Fruit fly (Drosophila melanogaster) whole organism, embryonic: ENCODE measurements around the gene CG13012.

Experiments used
- ATbp ChIP-seq: fragments of 200-800 bp; sonication (Bioruptor generic); optimal IDR thresholded peaks from 2 replicates; lab custom pipeline; 2017; ENCODE audit warnings: missing biosample characterization, mild to moderate bottlenecking, missing genetic modification characterization, missing genetic modification reagents
- Antp ChIP-seq: fragments of 200-800 bp; sonication (Bioruptor generic); optimal IDR thresholded peaks from 3 replicates; lab custom pipeline; 2016; ENCODE audit warnings: missing biosample characterization, missing genetic modification characterization
- CG10366 ChIP-seq: fragments of 200-800 bp; sonication (Bioruptor generic); IDR thresholded peaks from 2 replicates; pipeline ENCODE4 v1.3.6; 2022; ENCODE audit warnings: missing biosample characterization, missing genetic modification characterization
- CG10462 ChIP-seq: fragments of 200-800 bp; sonication (Bioruptor generic); optimal IDR thresholded peaks from 2 replicates; lab custom pipeline; 2016; ENCODE audit warnings: missing biosample characterization, missing genetic modification characterization
- CG10654 ChIP-seq: fragments of 200-800 bp; sonication (Bioruptor generic); optimal IDR thresholded peaks from 2 replicates; lab custom pipeline; 2016; ENCODE audit warnings: missing biosample characterization, missing genetic modification characterization
- CG11696 ChIP-seq: fragments of 200-800 bp; sonication (Bioruptor generic); IDR thresholded peaks from 2 replicates; pipeline ENCODE4 v1.3.6; 2022; ENCODE audit warnings: missing biosample characterization, missing genetic modification characterization
- CG1233 ChIP-seq: fragments of 200-800 bp; sonication (Bioruptor generic); optimal IDR thresholded peaks from 4 replicates; lab custom pipeline; 2018; ENCODE audit warnings: missing biosample characterization, mild to moderate bottlenecking, missing genetic modification characterization
- CG15011 ChIP-seq: fragments of 200-800 bp; sonication (Bioruptor generic); optimal IDR thresholded peaks from 3 replicates; lab custom pipeline; 2018; ENCODE audit warnings: missing biosample characterization, mild to moderate bottlenecking, missing genetic modification characterization
- CG15269 ChIP-seq: fragments of 200-800 bp; sonication (Bioruptor generic); optimal IDR thresholded peaks from 2 replicates; lab custom pipeline; 2018; ENCODE audit warnings: missing biosample characterization, mild to moderate bottlenecking, missing genetic modification characterization, moderate library complexity
- CG17829 ChIP-seq: fragments of 200-800 bp; optimal IDR thresholded peaks from 2 replicates; lab custom pipeline; 2019; ENCODE audit warnings: missing biosample characterization, mild to moderate bottlenecking, missing genetic modification characterization, moderate library complexity
- CG18262 ChIP-seq: fragments of 200-800 bp; optimal IDR thresholded peaks from 3 replicates; lab custom pipeline; 2019; ENCODE audit warnings: missing biosample characterization, mild to moderate bottlenecking, missing genetic modification characterization, moderate library complexity
- CG18476 ChIP-seq: fragments of 200-800 bp; sonication (Bioruptor generic); optimal IDR thresholded peaks from 2 replicates; lab custom pipeline; 2016; ENCODE audit warnings: missing biosample characterization, mild to moderate bottlenecking, missing genetic modification characterization
- CG2120 ChIP-seq: fragments of 200-800 bp; sonication (Bioruptor generic); optimal IDR thresholded peaks from 3 replicates; lab custom pipeline; 2016; ENCODE audit warnings: missing biosample characterization, missing genetic modification characterization
- CG4360 ChIP-seq: fragments of 200-800 bp; sonication (Bioruptor generic); IDR thresholded peaks from 2 replicates; pipeline ENCODE4 v1.3.6; 2022; ENCODE audit warnings: missing biosample characterization, missing genetic modification characterization
- CG4404 ChIP-seq: fragments of 200-800 bp; sonication (Bioruptor generic); IDR thresholded peaks from 2 replicates; pipeline ENCODE4 v1.3.6; 2022; ENCODE audit warnings: missing biosample characterization, missing genetic modification characterization
- CG6683 ChIP-seq: fragments of 200-800 bp; sonication (Bioruptor generic); optimal IDR thresholded peaks from 2 replicates; lab custom pipeline; 2017; ENCODE audit warnings: missing biosample characterization, mild to moderate bottlenecking, missing genetic modification characterization, missing genetic modification reagents
- CG7556 ChIP-seq: fragments of 200-800 bp; sonication (Bioruptor generic); optimal IDR thresholded peaks from 2 replicates; lab custom pipeline; 2017; ENCODE audit warnings: missing biosample characterization, mild to moderate bottlenecking, missing genetic modification characterization
- CG7963 ChIP-seq: fragments of 200-800 bp; sonication (Bioruptor generic); IDR thresholded peaks from 3 replicates; pipeline ENCODE4 v1.3.6; 2022; ENCODE audit warnings: missing biosample characterization, missing genetic modification characterization; ENCODE audit not compliant: partially characterized antibody
- CG8089 ChIP-seq: fragments of 200-800 bp; sonication (Bioruptor generic); optimal IDR thresholded peaks from 3 replicates; lab custom pipeline; 2016; ENCODE audit warnings: missing biosample characterization, missing genetic modification characterization
- CG8765 ChIP-seq: fragments of 200-800 bp; sonication (Bioruptor generic); IDR thresholded peaks from 2 replicates; pipeline ENCODE4 v1.3.6; 2022; ENCODE audit warnings: missing biosample characterization, missing genetic modification characterization
- Dad ChIP-seq: fragments of 200-800 bp; sonication (Bioruptor generic); optimal IDR thresholded peaks from 3 replicates; lab custom pipeline; 2016; ENCODE audit warnings: missing biosample characterization, missing genetic modification characterization
- Deaf1 ChIP-seq: fragments of 200-800 bp; optimal IDR thresholded peaks from 3 replicates; lab custom pipeline; 2019; ENCODE audit warnings: missing biosample characterization, mild to moderate bottlenecking, missing genetic modification characterization, moderate library complexity
- ERR ChIP-seq: fragments of 200-800 bp; sonication (Bioruptor generic); optimal IDR thresholded peaks from 2 replicates; lab custom pipeline; 2016; ENCODE audit warnings: missing biosample characterization, missing genetic modification characterization
- Elba2 ChIP-seq: fragments of 200-800 bp; sonication (Bioruptor generic); optimal IDR thresholded peaks from 3 replicates; lab custom pipeline; 2016; ENCODE audit warnings: missing biosample characterization, missing genetic modification characterization
- Fer2 ChIP-seq: fragments of 200-800 bp; sonication (Bioruptor generic); optimal IDR thresholded peaks from 2 replicates; lab custom pipeline; 2018; ENCODE audit warnings: missing biosample characterization, mild to moderate bottlenecking, missing genetic modification characterization, moderate library complexity
- Hr39 ChIP-seq: fragments of >200 bp; optimal IDR thresholded peaks from 2 replicates; lab custom pipeline; 2017
- PHDP ChIP-seq: fragments of 200-800 bp; sonication (Bioruptor generic); optimal IDR thresholded peaks from 3 replicates; lab custom pipeline; 2018; ENCODE audit warnings: missing biosample characterization, mild to moderate bottlenecking, missing genetic modification characterization, moderate library complexity
- Sin3A ChIP-seq: fragments of >200 bp; optimal IDR thresholded peaks from 2 replicates; lab custom pipeline; 2018
- Taf1 ChIP-seq: fragments of 200-800 bp; sonication (Bioruptor generic); IDR thresholded peaks from 2 replicates; pipeline ENCODE4 v1.3.6; 2022; ENCODE audit warnings: missing biosample characterization, missing genetic modification characterization
- ab ChIP-seq: fragments of 200-800 bp; sonication (Bioruptor generic); optimal IDR thresholded peaks from 2 replicates; lab custom pipeline; 2016; ENCODE audit warnings: missing biosample characterization, missing genetic modification characterization
- aop ChIP-seq: fragments of 200-800 bp; sonication (Bioruptor generic); IDR thresholded peaks from 2 replicates; pipeline ENCODE4 v1.3.6; 2022; ENCODE audit warnings: missing biosample characterization, missing genetic modification characterization
- ato ChIP-seq: fragments of 200-800 bp; sonication (Bioruptor generic); IDR thresholded peaks from 2 replicates; pipeline ENCODE4 v1.3.6; 2022; ENCODE audit warnings: missing biosample characterization, missing genetic modification characterization; ENCODE audit not compliant: partially characterized antibody
- chif ChIP-seq, 2 experiments: fragments of 200-800 bp; sonication (Bioruptor generic); optimal IDR thresholded peaks; 3 replicates each; lab custom pipeline; 2016; ENCODE audit warnings: missing biosample characterization in 2 of 2, missing genetic modification characterization in 2 of 2
- da ChIP-seq: fragments of 200-800 bp; sonication (Bioruptor generic); optimal IDR thresholded peaks from 2 replicates; lab custom pipeline; 2016; ENCODE audit warnings: missing biosample characterization, missing genetic modification characterization
- dmrt99B ChIP-seq: fragments of 200-800 bp; sonication (Bioruptor generic); optimal IDR thresholded peaks from 2 replicates; lab custom pipeline; 2018; ENCODE audit warnings: missing biosample characterization, mild to moderate bottlenecking, missing genetic modification characterization, moderate library complexity
- ems ChIP-seq: fragments of 200-800 bp; sonication (Bioruptor generic); optimal IDR thresholded peaks from 3 replicates; lab custom pipeline; 2016; ENCODE audit warnings: missing biosample characterization, missing genetic modification characterization
- fru ChIP-seq: fragments of >200 bp; optimal IDR thresholded peaks from 2 replicates; lab custom pipeline; 2017
- org-1 ChIP-seq: fragments of 200-800 bp; sonication (Bioruptor generic); optimal IDR thresholded peaks from 2 replicates; lab custom pipeline; 2017; ENCODE audit warnings: missing biosample characterization, missing genetic modification characterization
- peb ChIP-seq: fragments of 200-800 bp; sonication (Bioruptor generic); IDR thresholded peaks from 2 replicates; pipeline ENCODE4 v1.3.6; 2022; ENCODE audit warnings: missing biosample characterization, missing genetic modification characterization
- pita ChIP-seq: fragments of 200-800 bp; sonication (Bioruptor generic); optimal IDR thresholded peaks from 2 replicates; lab custom pipeline; 2017; ENCODE audit warnings: missing biosample characterization, mild to moderate bottlenecking, missing genetic modification characterization
- pros ChIP-seq: fragments of 200-800 bp; sonication (Bioruptor generic); optimal IDR thresholded peaks from 3 replicates; lab custom pipeline; 2019; ENCODE audit warnings: missing biosample characterization, mild to moderate bottlenecking, missing genetic modification characterization, moderate library complexity
- schlank ChIP-seq: fragments of 200-800 bp; sonication (Bioruptor generic); optimal IDR thresholded peaks from 2 replicates; lab custom pipeline; 2018; ENCODE audit warnings: missing biosample characterization, mild to moderate bottlenecking, missing genetic modification characterization
- sens-2 ChIP-seq: fragments of 200-800 bp; sonication (Bioruptor generic); IDR thresholded peaks from 2 replicates; pipeline ENCODE4 v1.3.6; 2022; ENCODE audit warnings: missing biosample characterization, missing genetic modification characterization
- shn ChIP-seq: fragments of 200-800 bp; sonication (Bioruptor generic); optimal IDR thresholded peaks from 3 replicates; lab custom pipeline; 2016; ENCODE audit warnings: missing biosample characterization, missing genetic modification characterization
- sim ChIP-seq: fragments of 200-800 bp; sonication (Bioruptor generic); IDR thresholded peaks from 2 replicates; pipeline ENCODE4 v1.3.6; 2022; ENCODE audit warnings: missing biosample characterization, missing genetic modification characterization
- tna ChIP-seq: fragments of 200-800 bp; sonication (Bioruptor generic); IDR thresholded peaks from 2 replicates; pipeline ENCODE4 v1.3.6; 2022; ENCODE audit warnings: missing biosample characterization, missing genetic modification characterization; ENCODE audit not compliant: partially characterized antibody
- trh ChIP-seq: fragments of 200-800 bp; sonication (Bioruptor generic); optimal IDR thresholded peaks from 2 replicates; lab custom pipeline; 2016; ENCODE audit warnings: missing biosample characterization, missing genetic modification characterization
- tx ChIP-seq: fragments of 200-800 bp; sonication (Bioruptor generic); optimal IDR thresholded peaks from 2 replicates; lab custom pipeline; 2016; ENCODE audit warnings: missing biosample characterization, missing genetic modification characterization
- unpg ChIP-seq: fragments of 200-800 bp; sonication (Bioruptor generic); optimal IDR thresholded peaks from 3 replicates; lab custom pipeline; 2018; ENCODE audit warnings: missing biosample characterization, mild to moderate bottlenecking, missing genetic modification characterization, moderate library complexity
- vvl ChIP-seq: fragments of 200-800 bp; sonication (Bioruptor generic); IDR thresholded peaks from 2 replicates; pipeline ENCODE4 v1.3.6; 2022; ENCODE audit warnings: missing biosample characterization, missing genetic modification characterization
- zfh1 ChIP-seq: fragments of 200-800 bp; sonication (Bioruptor generic); IDR thresholded peaks from 3 replicates; pipeline ENCODE4 v1.3.6; 2022; ENCODE audit warnings: missing biosample characterization, missing genetic modification characterization

Gene CG13012

dm6 chrX:16650078-16651063 lies 26.2 kb downstream of the CG13012 start (continued):
- TF ChIP-seq CG15269: peak; percentile 59
- peak; percentile 76 for TF ChIP-seq Dad (GFP tag; lab: Kevin White, UChicago)
- TF ChIP-seq PHDP (tag; lab: Kevin White, UChicago): no peak
- no peak for TF ChIP-seq pros (GFP tag; lab: Kevin White, UChicago)
- no peak for TF ChIP-seq peb (GFP tag; lab: Robert Waterston, UW)
- no peak for TF ChIP-seq Deaf1 (tag; lab: Kevin White, UChicago)
- TF ChIP-seq CG6683 (GFP tag; lab: Kevin White, UChicago): no peak
- peak; percentile 85 for TF ChIP-seq Antp (GFP tag; lab: Kevin White, UChicago)
- no peak for TF ChIP-seq pita
- TF ChIP-seq CG4360 (GFP tag; lab: Robert Waterston, UW): no peak
- TF ChIP-seq Hr39: no peak
- no peak for TF ChIP-seq Taf1 (GFP tag; lab: Robert Waterston, UW)
- TF ChIP-seq CG4404: no peak
- no peak for TF ChIP-seq CG10462
- TF ChIP-seq CG1233 (GFP tag; lab: Kevin White, UChicago): no peak
- no peak for TF ChIP-seq CG2120 (GFP tag; lab: Kevin White, UChicago)
- peak in 1 of 2 experiments; percentile 11 for TF ChIP-seq chif (GFP tag; optimal IDR thresholded peaks at IDR 0.05; lab: Kevin White, UChicago)
- peak; percentile 8 for TF ChIP-seq trh
- peak; percentile 64 for TF ChIP-seq dmrt99B
- TF ChIP-seq sim: 0 out of 2 replicates have a peak, but pooled peaks have one; percentile 14
- no peak for TF ChIP-seq CG15011 (GFP tag; lab: Kevin White, UChicago)
- no peak for TF ChIP-seq CG7556
- no peak for TF ChIP-seq fru (lab: Kevin White, UChicago)
- peak; percentile 70 for TF ChIP-seq ERR (GFP tag; lab: Kevin White, UChicago)
- TF ChIP-seq ato (GFP tag; lab: Robert Waterston, UW): no peak
- peak; percentile 10 for TF ChIP-seq unpg (GFP tag; lab: Kevin White, UChicago)
- peak; percentile 34 for TF ChIP-seq CG18262 (tag; lab: Kevin White, UChicago)
- no peak for TF ChIP-seq tna (GFP tag; lab: Robert Waterston, UW)
- peak; percentile 71 for TF ChIP-seq sens-2 (GFP tag; lab: Robert Waterston, UW)
- no peak for TF ChIP-seq tx (GFP tag; lab: Kevin White, UChicago)
- TF ChIP-seq Fer2 (tag; lab: Kevin White, UChicago): no peak
- no peak for TF ChIP-seq CG8089 (GFP tag; lab: Kevin White, UChicago)
- no peak for TF ChIP-seq da (GFP tag; lab: Kevin White, UChicago)
- TF ChIP-seq Elba2 (GFP tag; lab: Kevin White, UChicago): no peak
- no peak for TF ChIP-seq aop (GFP tag; lab: Robert Waterston, UW)
- TF ChIP-seq schlank (tag; lab: Kevin White, UChicago): peak; percentile 43
- no peak for TF ChIP-seq ems
- TF ChIP-seq CG7963 (GFP tag; lab: Robert Waterston, UW): no peak
- peak; percentile 16 for TF ChIP-seq ATbp
- TF ChIP-seq ab (GFP tag; lab: Kevin White, UChicago): no peak
- peak; percentile 84 for TF ChIP-seq zfh1
- TF ChIP-seq Sin3A (lab: Kevin White, UChicago): no peak
- TF ChIP-seq CG10654 (GFP tag; lab: Kevin White, UChicago): no peak
- no peak for TF ChIP-seq CG18476 (GFP tag; lab: Kevin White, UChicago)
- TF ChIP-seq CG8765 (GFP tag; lab: Robert Waterston, UW): no peak
- TF ChIP-seq CG11696: peak; percentile 62
- TF ChIP-seq shn: no peak
- peak; percentile 57 for TF ChIP-seq org-1 (GFP tag; lab: Kevin White, UChicago)
- TF ChIP-seq CG10366 (GFP tag; lab: Robert Waterston, UW): peak; percentile 85
- no peak for TF ChIP-seq CG17829 (tag; lab: Kevin White, UChicago)
- TF ChIP-seq vvl (GFP tag; lab: Robert Waterston, UW): peak; percentile 90
